Fruit fly (Drosophila melanogaster) Kc167 (cell line): ENCODE results near the gene CheB38c.

Experiments used
- Myc ChIP-seq: fragments of >200 bp; optimal IDR thresholded peaks from 2 replicates; lab custom pipeline; 2017; ENCODE audit warnings: missing external identifiers
- Sin3A ChIP-seq: fragments of >200 bp; optimal IDR thresholded peaks from 2 replicates; lab custom pipeline; 2018; ENCODE audit warnings: missing external identifiers
- h ChIP-seq: fragments of >200 bp; optimal IDR thresholded peaks from 3 replicates; lab custom pipeline; 2018; ENCODE audit warnings: missing external identifiers
- insv ChIP-seq: fragments of >200 bp; optimal IDR thresholded peaks from 3 replicates; lab custom pipeline; 2018; ENCODE audit warnings: missing external identifiers
- psq ChIP-seq: fragments of >200 bp; optimal IDR thresholded peaks from 2 replicates; lab custom pipeline; 2017; ENCODE audit warnings: missing external identifiers
- ttk ChIP-seq: sonication (Bioruptor generic); optimal IDR thresholded peaks from 2 replicates; lab custom pipeline; 2017; ENCODE audit warnings: missing external identifiers

CheB38c gene

dm6 chr2L:20820767-20821166, at the start of gene CheB38c:
CheB38c (minus strand) TSS chr2L:20820867.
- TF ChIP-seq Sin3A (lab: Kevin White, UChicago), result no peak
- no peak for TF ChIP-seq psq (lab: Kevin White, UChicago)
- TF ChIP-seq ttk (lab: Kevin White, UChicago), result no peak
- no peak for TF ChIP-seq insv (lab: Kevin White, UChicago)
- TF ChIP-seq h (lab: Kevin White, UChicago), result no peak
- TF ChIP-seq Myc, result no peak

- TF ChIP-seq h (lab: Kevin White, UChicago), result no peak
- no peak for TF ChIP-seq ttk (lab: Kevin White, UChicago)
- TF ChIP-seq Sin3A (lab: Kevin White, UChicago), result no peak
- no peak for TF ChIP-seq Myc
- TF ChIP-seq insv (lab: Kevin White, UChicago), result no peak
- TF ChIP-seq psq (lab: Kevin White, UChicago), result no peak
These were observed 49.2 kb upstream of the CheB38c start, which contains the start of gene CG14401 for dm6 chr2L:20869804-20870295. CG14401 (plus strand) TSS chr2L:20869854.

- TF ChIP-seq psq (lab: Kevin White, UChicago), result no peak
- no peak for TF ChIP-seq ttk (lab: Kevin White, UChicago)
- TF ChIP-seq h (lab: Kevin White, UChicago), result no peak
- no peak for TF ChIP-seq Myc
- TF ChIP-seq insv (lab: Kevin White, UChicago), result no peak
- TF ChIP-seq Sin3A (lab: Kevin White, UChicago), result no peak
These were observed 48.3 kb upstream of the CheB38c start for dm6 chr2L:20868921-20869320.

- no peak for TF ChIP-seq Myc
These were observed 46.7 kb upstream of the CheB38c start, which contains the start of gene CG31675 for dm6 chr2L:20867381-20867780. CG31675 (plus strand) TSS chr2L:20867755.

- TF ChIP-seq h (lab: Kevin White, UChicago) (no peak), Sin3A (lab: Kevin White, UChicago) (no peak), psq (lab: Kevin White, UChicago) (no peak)
These were observed 44.1 kb upstream of the CheB38c start, which contains the start of gene CG9338 for dm6 chr2L:20864764-20865265. CG9338 (plus strand) TSS chr2L:20865215.

dm6 chr2L:20858371-20859340, 38.0 kb upstream of the CheB38c start, which contains the start of gene bero:
bero (plus strand) TSS chr2L:20858695.
- TF ChIP-seq insv (lab: Kevin White, UChicago), result no peak
- TF ChIP-seq Sin3A (lab: Kevin White, UChicago), result no peak
- no peak for TF ChIP-seq psq (lab: Kevin White, UChicago)
- no peak for TF ChIP-seq h (lab: Kevin White, UChicago)

dm6 chr2L:20857791-20858190, 37.1 kb upstream of the CheB38c start, which contains the start of gene CG14400:
CG14400 (minus strand) TSS chr2L:20857891.
- TF ChIP-seq ttk (lab: Kevin White, UChicago) (no peak), insv (lab: Kevin White, UChicago) (no peak), Sin3A (lab: Kevin White, UChicago) (no peak), Myc (no peak), h (lab: Kevin White, UChicago) (no peak), psq (lab: Kevin White, UChicago) (no peak)

dm6 chr2L:20852092-20852628, 31.5 kb upstream of the CheB38c start, which contains the start of gene twit:
twit (plus strand) TSS chr2L:20852578.
- TF ChIP-seq Sin3A (lab: Kevin White, UChicago) (no peak), psq (lab: Kevin White, UChicago) (no peak), Myc (no peak), insv (lab: Kevin White, UChicago) (no peak), ttk (lab: Kevin White, UChicago) (no peak), h (lab: Kevin White, UChicago) (no peak)

- no peak for TF ChIP-seq h (lab: Kevin White, UChicago)
- TF ChIP-seq psq (lab: Kevin White, UChicago), result no peak
- no peak for TF ChIP-seq Sin3A (lab: Kevin White, UChicago)
- no peak for TF ChIP-seq ttk (lab: Kevin White, UChicago)
- TF ChIP-seq insv (lab: Kevin White, UChicago), result no peak
- TF ChIP-seq Myc, result no peak
These were observed 30.9 kb upstream of the CheB38c start for dm6 chr2L:20851592-20851991.

- TF ChIP-seq psq (lab: Kevin White, UChicago) (no peak), Myc (no peak), Sin3A (lab: Kevin White, UChicago) (no peak), h (lab: Kevin White, UChicago) (no peak)
These were observed 28.3 kb upstream of the CheB38c start, which contains the start of gene CG14402 for dm6 chr2L:20849000-20849399. CG14402 (plus strand) TSS chr2L:20849300.

dm6 chr2L:20844381-20844780, 23.7 kb upstream of the CheB38c start:
- TF ChIP-seq ttk (lab: Kevin White, UChicago), result no peak
- TF ChIP-seq psq (lab: Kevin White, UChicago), result no peak
- TF ChIP-seq insv (lab: Kevin White, UChicago), result no peak
- TF ChIP-seq Myc, result no peak
- no peak for TF ChIP-seq Sin3A (lab: Kevin White, UChicago)
- TF ChIP-seq h (lab: Kevin White, UChicago), result no peak
